Worm (Caenorhabditis elegans) whole organism, L2 larva: Measurements from ENCODE around the gene clec-262.
"Not testable (repeated sequence)": the region's sequence is repeated elsewhere in the genome, so short reads cannot be mapped to it uniquely, and the experiment has no call there.

Experiments
- C34F6.9 ChIP-seq: fragments of 150-350 bp; optimal IDR thresholded peaks from 2 replicates; lab custom pipeline; 2014; ENCODE audit warnings: missing biosample characterization, missing genetic modification characterization
- F13H6.1 ChIP-seq: sonication (generic microtip); optimal IDR thresholded peaks from 2 replicates; lab custom pipeline; 2016; ENCODE audit warnings: missing genetic modification characterization, missing compliant biosample characterization
- R02D3.7 ChIP-seq: fragments of 150-350 bp; optimal IDR thresholded peaks from 2 replicates; lab custom pipeline; 2014; ENCODE audit warnings: missing biosample characterization, missing genetic modification characterization
- Y55F3AM.14 ChIP-seq: fragments of 200-800 bp; sonication (Bioruptor generic); optimal IDR thresholded peaks from 2 replicates; lab custom pipeline; 2018; ENCODE audit warnings: mild to moderate bottlenecking, missing genetic modification characterization, missing compliant biosample characterization
- aly-2 ChIP-seq: fragments of 150-350 bp; optimal IDR thresholded peaks from 2 replicates; lab custom pipeline; 2014; ENCODE audit warnings: missing biosample characterization, missing genetic modification characterization
- ama-1 ChIP-seq: fragments of 150-350 bp; optimal IDR thresholded peaks from 2 replicates; lab custom pipeline; 2018; ENCODE audit warnings: inconsistent platforms
- blmp-1 ChIP-seq: sonication (generic microtip); optimal IDR thresholded peaks from 2 replicates; lab custom pipeline; 2017; ENCODE audit warnings: missing genetic modification characterization, mild to moderate bottlenecking, missing compliant biosample characterization, antibody characterized with exemption, moderate library complexity; ENCODE audit not compliant: insufficient read depth
- ceh-16 ChIP-seq: fragments of 150-350 bp; optimal IDR thresholded peaks from 2 replicates; lab custom pipeline; 2014; ENCODE audit warnings: missing biosample characterization, missing genetic modification characterization
- ceh-82 ChIP-seq: fragments of 150-350 bp; optimal IDR thresholded peaks from 2 replicates; lab custom pipeline; 2014; ENCODE audit warnings: missing biosample characterization, missing genetic modification characterization
- crh-2 ChIP-seq: sonication (generic microtip); optimal IDR thresholded peaks from 2 replicates; lab custom pipeline; 2017; ENCODE audit warnings: missing biosample characterization, missing genetic modification characterization
- egl-27 ChIP-seq: sonication (generic microtip); optimal IDR thresholded peaks from 3 replicates; lab custom pipeline; 2017; ENCODE audit warnings: missing biosample characterization, missing genetic modification reagents, missing genetic modification characterization
- elt-3 ChIP-seq: sonication (generic microtip); optimal IDR thresholded peaks from 2 replicates; lab custom pipeline; 2017; ENCODE audit warnings: missing biosample characterization, missing genetic modification characterization
- gmeb-1 ChIP-seq: fragments of 150-350 bp; optimal IDR thresholded peaks from 2 replicates; lab custom pipeline; 2014; ENCODE audit warnings: missing biosample characterization, missing genetic modification characterization
- lin-11 ChIP-seq: fragments of 150-350 bp; sonication (generic microtip); optimal IDR thresholded peaks from 2 replicates; lab custom pipeline; 2014; ENCODE audit warnings: missing biosample characterization, missing genetic modification characterization, inconsistent platforms, mixed read lengths
- lin-13 ChIP-seq: fragments of 150-350 bp; optimal IDR thresholded peaks from 2 replicates; lab custom pipeline; 2014; ENCODE audit warnings: missing biosample characterization, missing genetic modification reagents, missing genetic modification characterization
- lin-39 ChIP-seq: fragments of 150-350 bp; optimal IDR thresholded peaks from 2 replicates; lab custom pipeline; 2014; ENCODE audit warnings: missing biosample characterization, missing genetic modification reagents, missing genetic modification characterization
- lsy-2 ChIP-seq, 2 experiments: fragments of 150-350 bp in 1 of 2; sonication (generic microtip) in 1 of 2; optimal IDR thresholded peaks; 2 replicates each; lab custom pipeline; 2014 to 2017; ENCODE audit warnings: missing biosample characterization in 2 of 2, missing genetic modification characterization in 2 of 2
- mbf-1 ChIP-seq: sonication (generic microtip); optimal IDR thresholded peaks from 2 replicates; lab custom pipeline; 2017; ENCODE audit warnings: missing biosample characterization, missing genetic modification characterization
- mdl-1 ChIP-seq, 2 experiments: fragments of 150-350 bp in 1 of 2; sonication (generic microtip) in 1 of 2; optimal IDR thresholded peaks; 2 replicates each; lab custom pipeline; 2017; ENCODE audit warnings: missing biosample characterization in 2 of 2, missing genetic modification characterization in 2 of 2
- nhr-10 ChIP-seq: sonication (generic microtip); optimal IDR thresholded peaks from 2 replicates; lab custom pipeline; 2017; ENCODE audit warnings: missing biosample characterization, missing genetic modification characterization
- nhr-12 ChIP-seq: fragments of 150-350 bp; optimal IDR thresholded peaks from 2 replicates; lab custom pipeline; 2014; ENCODE audit warnings: missing biosample characterization, missing genetic modification characterization
- nhr-129 ChIP-seq: fragments of 150-350 bp; optimal IDR thresholded peaks from 2 replicates; lab custom pipeline; 2014; ENCODE audit warnings: missing biosample characterization, missing genetic modification characterization
- nhr-21 ChIP-seq: fragments of 150-350 bp; optimal IDR thresholded peaks from 2 replicates; lab custom pipeline; 2014; ENCODE audit warnings: missing biosample characterization, missing genetic modification characterization
- nhr-23 ChIP-seq: fragments of 150-350 bp; optimal IDR thresholded peaks from 2 replicates; lab custom pipeline; 2014; ENCODE audit warnings: missing biosample characterization, missing genetic modification reagents, missing genetic modification characterization
- nhr-6 ChIP-seq: fragments of 150-350 bp; optimal IDR thresholded peaks from 2 replicates; lab custom pipeline; 2014; ENCODE audit warnings: missing biosample characterization, missing genetic modification characterization
- sma-3 ChIP-seq: sonication (generic microtip); optimal IDR thresholded peaks from 2 replicates; lab custom pipeline; 2016; ENCODE audit warnings: missing genetic modification reagents, missing genetic modification characterization, missing compliant biosample characterization
- sma-9 ChIP-seq, 2 experiments: fragments of 150-350 bp in 1 of 2; sonication (generic microtip) in 1 of 2; optimal IDR thresholded peaks; 2 replicates each; lab custom pipeline; 2014 to 2016; ENCODE audit warnings: missing genetic modification characterization in 2 of 2, mild to moderate bottlenecking in 1 of 2, missing biosample characterization in 1 of 2, missing compliant biosample characterization in 1 of 2, missing genetic modification reagents in 1 of 2, moderate library complexity in 1 of 2
- snpc-4 ChIP-seq: fragments of 150-350 bp; optimal IDR thresholded peaks from 2 replicates; lab custom pipeline; 2014; ENCODE audit warnings: missing biosample characterization, missing genetic modification characterization
- unc-39 ChIP-seq: fragments of 150-350 bp; optimal IDR thresholded peaks from 2 replicates; lab custom pipeline; 2014; ENCODE audit warnings: missing biosample characterization, missing genetic modification characterization
- unc-62 ChIP-seq: fragments of 150-350 bp; optimal IDR thresholded peaks from 2 replicates; lab custom pipeline; 2014; ENCODE audit warnings: missing biosample characterization, missing genetic modification reagents, missing genetic modification characterization
- zag-1 ChIP-seq: fragments of 150-350 bp; optimal IDR thresholded peaks from 2 replicates; lab custom pipeline; 2014; ENCODE audit warnings: missing biosample characterization, missing genetic modification characterization
- ztf-1 ChIP-seq: fragments of 200-800 bp; sonication (Bioruptor generic); conservative IDR thresholded peaks from 2 replicates; pipeline ENCODE4 v1.3.6; 2022; ENCODE audit warnings: missing genetic modification characterization, missing compliant biosample characterization
- ztf-11 ChIP-seq: sonication (generic microtip); optimal IDR thresholded peaks from 2 replicates; lab custom pipeline; 2017; ENCODE audit warnings: missing biosample characterization, missing genetic modification characterization
- ztf-4 ChIP-seq: fragments of 150-350 bp; optimal IDR thresholded peaks from 2 replicates; lab custom pipeline; 2014; ENCODE audit warnings: missing biosample characterization, missing genetic modification characterization

Gene clec-262

ce11 chrV:20297650-20298049, 14.0 kb upstream of the clec-262 start, which contains the start of gene ZC15.5:
Gene ZC15.5, plus strand, starts transcription at chrV:20297950.
- no peak for TF ChIP-seq F13H6.1 (tag; lab: Kevin White, UChicago)
- TF ChIP-seq snpc-4 = no peak
- no peak for TF ChIP-seq R02D3.7 (tag; lab: Kevin White, UChicago)
- no peak for TF ChIP-seq lin-13
- no peak for TF ChIP-seq ceh-82 (tag; lab: Kevin White, UChicago)
- TF ChIP-seq lin-11 (tag; lab: Kevin White, UChicago) = no peak
- TF ChIP-seq Y55F3AM.14 (GFP tag; lab: Kevin White, UChicago) = no peak
- no peak for TF ChIP-seq nhr-10 (tag; lab: Kevin White, UChicago)

DNA sequence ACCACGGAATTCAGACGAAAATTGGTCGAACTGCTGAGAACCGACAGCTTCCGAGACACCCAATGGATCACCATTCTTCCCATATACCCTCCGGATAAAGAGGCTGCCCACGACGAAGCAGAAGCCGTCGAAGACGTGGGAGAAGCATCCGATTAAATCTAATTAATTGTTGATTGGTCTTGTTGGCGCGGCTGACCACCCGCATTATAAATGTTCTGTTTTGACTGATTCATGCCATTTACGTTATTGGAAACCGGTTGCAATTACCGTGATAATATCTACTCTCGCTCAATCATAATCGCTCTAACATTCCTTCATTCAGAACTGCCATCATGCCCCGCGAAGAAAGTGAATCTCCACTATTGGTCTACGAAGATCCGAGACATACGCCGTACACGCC, 8.3 kb upstream of the clec-262 start, which contains the start of gene ZC15.3:
TSS of gene ZC15.3 (plus strand) at position 301 of the 400 bp plus-strand sequence.
- not testable (repeated sequence) for TF ChIP-seq nhr-10, egl-27, C34F6.9 (tag; lab: Kevin White, UChicago)

DNA sequence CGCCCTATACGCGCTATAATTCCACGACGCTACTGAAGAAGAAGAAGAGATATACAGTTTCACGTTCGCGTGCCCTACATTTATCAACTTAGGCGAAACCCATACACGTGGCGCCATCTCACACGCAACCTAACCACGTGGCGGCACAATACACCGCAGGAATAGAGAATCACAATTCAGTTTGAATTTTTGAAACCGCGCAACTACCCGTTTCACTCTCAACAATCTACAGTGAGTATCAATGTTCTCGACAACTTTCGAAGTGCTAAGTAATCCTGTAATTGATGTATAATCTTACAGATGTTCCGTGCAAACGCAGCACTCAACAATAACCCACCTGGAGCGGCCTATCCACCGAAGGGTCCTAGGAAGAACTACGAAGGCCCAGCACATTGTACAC, 5.8 kb upstream of the clec-262 start, which contains the start of gene ZC15.1:
TSS of gene ZC15.1 (plus strand) at position 301 of the 400 bp plus-strand sequence.
- TF ChIP-seq zag-1 (tag; lab: Kevin White, UChicago) (no peak), blmp-1 (no peak), lin-11 (tag; lab: Kevin White, UChicago) (no peak), nhr-10 (tag; lab: Kevin White, UChicago) (no peak), ceh-82 (tag; lab: Kevin White, UChicago) (no peak), unc-39 (no peak), ztf-4 (tag; lab: Kevin White, UChicago) (no peak), nhr-23 (tag; lab: Kevin White, UChicago) (no peak), gmeb-1 (no peak), lin-39 (no peak), ama-1 (lab: Kevin White, UChicago) (no peak), ztf-1 (no peak)

DNA sequence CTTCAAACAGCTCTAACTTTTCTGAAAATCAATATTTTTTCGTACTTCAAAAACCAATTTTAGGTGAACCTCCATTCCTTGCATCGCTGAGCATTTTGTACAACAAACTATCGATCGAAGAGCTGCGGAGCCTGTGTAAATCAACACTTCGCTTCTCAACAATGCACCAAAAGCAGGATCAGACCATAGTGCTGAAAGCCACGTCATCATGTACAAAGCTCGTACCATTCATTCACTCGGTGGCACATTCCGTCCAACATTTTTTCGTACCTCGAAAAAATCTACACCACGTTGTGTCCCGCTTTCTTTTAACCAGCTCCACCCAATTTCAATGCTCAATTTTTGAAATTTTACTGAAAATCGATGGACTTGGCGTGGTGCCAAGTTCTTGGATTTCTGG, 1.0 kb upstream of the clec-262 start, which contains the start of gene ZC15.10:
TSS of gene ZC15.10 (plus strand) at position 162 of the 400 bp plus-strand sequence.
- TF ChIP-seq gmeb-1 = no peak
- no peak for TF ChIP-seq lsy-2 (tag; optimal IDR thresholded peaks at IDR 0.05; lab: Kevin White, UChicago)
- TF ChIP-seq nhr-23 (tag; lab: Kevin White, UChicago) = no peak
- no peak for TF ChIP-seq nhr-21 (tag; lab: Kevin White, UChicago)
- TF ChIP-seq mdl-1 (tag; optimal IDR thresholded peaks at IDR 0.05; lab: Kevin White, UChicago) = no peak
- no peak for TF ChIP-seq blmp-1
- TF ChIP-seq lin-13 = no peak

- TF ChIP-seq nhr-129 (tag; lab: Kevin White, UChicago) = no peak
- TF ChIP-seq ztf-1 = no peak
- no peak for TF ChIP-seq mbf-1
- TF ChIP-seq nhr-12 = no peak
- no peak for TF ChIP-seq unc-39
- TF ChIP-seq nhr-6 (tag; lab: Kevin White, UChicago) = no peak
- TF ChIP-seq unc-62 (GFP tag; lab: Kevin White, UChicago) = no peak
- TF ChIP-seq nhr-23 (tag; lab: Kevin White, UChicago) = no peak
- no peak for TF ChIP-seq ztf-11 (tag; lab: Kevin White, UChicago)
- TF ChIP-seq ceh-16 (tag; lab: Kevin White, UChicago) = no peak
- no peak for TF ChIP-seq sma-3 (GFP tag; lab: Kevin White, UChicago)
- no peak for TF ChIP-seq sma-9 (GFP tag; optimal IDR thresholded peaks at IDR 0.05; lab: Kevin White, UChicago)
- no peak for TF ChIP-seq sma-9 (tag; optimal IDR thresholded peaks at IDR 0.05; lab: Kevin White, UChicago)
- no peak for TF ChIP-seq aly-2
- no peak for TF ChIP-seq lsy-2 (tag; optimal IDR thresholded peaks at IDR 0.05; lab: Kevin White, UChicago)
- no peak for TF ChIP-seq crh-2
- no peak for TF ChIP-seq ztf-4 (tag; lab: Kevin White, UChicago)
- no peak for TF ChIP-seq nhr-21 (tag; lab: Kevin White, UChicago)
- no peak for TF ChIP-seq elt-3
- no peak for TF ChIP-seq mdl-1 (tag; optimal IDR thresholded peaks at IDR 0.05; lab: Kevin White, UChicago)
- no peak for TF ChIP-seq zag-1 (tag; lab: Kevin White, UChicago)
- TF ChIP-seq, all 48 proteins: peak for 0
Measured at ce11 chrV:20317442-20317841, 5.8 kb downstream of the clec-262 start, which contains the start of gene Y113G7C.1. Gene Y113G7C.1, plus strand, starts transcription at chrV:20317742.
